Fruit fly (Drosophila melanogaster): ENCODE measurements around the gene Ogg1.

Ogg1 gene

DNA sequence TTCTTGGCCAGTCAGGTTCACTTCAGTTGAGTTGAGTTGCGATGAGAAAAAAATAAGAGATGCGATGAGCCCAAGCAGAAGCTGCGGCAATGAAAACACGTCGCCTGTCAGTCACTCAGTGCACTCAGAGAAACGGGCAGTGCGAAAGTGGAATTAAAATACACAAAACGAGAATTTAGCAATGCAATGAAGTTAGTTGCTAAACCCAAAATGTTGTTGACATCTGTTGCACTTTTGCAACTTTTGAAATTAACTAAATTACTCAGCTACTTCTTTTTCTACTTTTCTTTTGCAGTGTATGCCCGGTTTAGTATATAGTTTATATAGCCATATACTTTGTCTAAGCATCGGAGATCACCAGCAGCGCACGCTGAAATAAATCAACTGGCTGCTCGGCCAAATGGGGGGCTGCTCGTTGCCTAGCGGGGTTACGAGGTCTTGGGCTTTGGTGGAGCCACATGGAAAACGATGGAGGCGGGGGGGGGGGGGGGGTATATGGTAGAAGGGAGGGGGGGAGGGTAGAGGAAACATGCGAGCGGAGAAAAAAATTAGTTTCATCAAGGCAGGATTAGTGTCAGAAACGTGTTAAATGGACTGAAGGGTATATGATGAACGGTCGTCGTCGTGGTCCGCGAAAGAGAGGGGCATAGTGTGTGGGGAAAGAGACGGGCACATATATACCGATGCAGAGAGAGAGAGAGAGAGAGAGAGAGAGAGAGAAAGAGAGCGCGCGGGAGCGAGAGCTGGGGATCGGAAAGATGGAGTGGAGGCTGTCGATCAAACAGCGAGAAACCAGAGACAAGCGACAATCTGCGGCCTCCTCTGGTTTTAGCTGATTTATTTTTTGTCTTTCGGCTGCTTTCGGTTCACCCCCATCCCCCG is 33.3 kb upstream of the Ogg1 start (continued):
- peak; percentile 74 for TF ChIP-seq fd59A (GFP tag; optimal IDR thresholded peaks at IDR 0.05)
- peak; percentile 36 for TF ChIP-seq CG9139 (GFP tag; optimal IDR thresholded peaks at IDR 0.05)
- TF ChIP-seq dac (GFP tag; optimal IDR thresholded peaks at IDR 0.05), result peak; percentile 52
- peak; percentile 28 for TF ChIP-seq Lpt (GFP tag; optimal IDR thresholded peaks at IDR 0.05)
- TF ChIP-seq Hr38 (GFP tag; optimal IDR thresholded peaks at IDR 0.05), result no peak
- peak; percentile 56 for TF ChIP-seq lz (GFP tag; optimal IDR thresholded peaks at IDR 0.05)
- peak; percentile 41 for TF ChIP-seq vri (GFP tag; optimal IDR thresholded peaks at IDR 0.05)
- TF ChIP-seq Sox14 (GFP tag; optimal IDR thresholded peaks at IDR 0.05), result peak; percentile 74
- peak; percentile 65 for TF ChIP-seq CG31627 (GFP tag; optimal IDR thresholded peaks at IDR 0.05)
- TF ChIP-seq CG6276 (GFP tag; optimal IDR thresholded peaks at IDR 0.05), result peak; percentile 52
- no peak for TF ChIP-seq fd85E (GFP tag; optimal IDR thresholded peaks at IDR 0.05)

DNA sequence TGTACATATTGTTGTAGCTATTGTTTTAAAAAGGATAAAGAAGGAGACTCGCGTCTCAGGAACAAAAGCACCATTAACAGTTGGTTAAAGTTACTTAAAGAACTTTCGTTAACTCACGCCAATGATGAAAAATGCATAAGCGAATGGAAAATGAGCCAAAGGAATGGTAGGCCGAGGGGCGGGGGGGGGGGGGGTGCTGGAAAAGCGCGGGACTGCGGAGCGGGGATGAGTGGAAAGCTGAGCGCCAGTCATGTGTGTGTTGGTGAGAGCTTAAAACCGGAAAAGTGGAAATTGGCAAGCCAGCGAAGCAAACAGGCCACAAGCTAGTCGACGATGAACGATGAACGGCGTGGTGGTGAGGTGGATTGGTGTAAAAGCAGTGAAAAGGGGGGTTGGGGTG is 32.1 kb upstream of the Ogg1 start:
- TF ChIP-seq svp (GFP tag), result no peak
- TF ChIP-seq fd59A (GFP tag; optimal IDR thresholded peaks at IDR 0.05), result no peak
- TF ChIP-seq Lpt (GFP tag; optimal IDR thresholded peaks at IDR 0.05), result no peak
- TF ChIP-seq CG9139 (GFP tag; optimal IDR thresholded peaks at IDR 0.05), result no peak
- TF ChIP-seq OdsH (GFP tag; optimal IDR thresholded peaks at IDR 0.05), result no peak
- TF ChIP-seq esn (GFP tag; optimal IDR thresholded peaks at IDR 0.05), result no peak
- no peak for TF ChIP-seq CG8119 (GFP tag; IDR thresholded peaks at IDR 0.05)
- TF ChIP-seq fkh (GFP tag; optimal IDR thresholded peaks at IDR 0.05), result no peak

dm6 chrX:8660354-8660753 is 29.8 kb upstream of the Ogg1 start:
- TF ChIP-seq dsx (GFP tag; optimal IDR thresholded peaks at IDR 0.05; ENCODE audit: poor library complexity, severe bottlenecking) (no peak), Lpt (GFP tag; optimal IDR thresholded peaks at IDR 0.05) (no peak), Met (GFP tag; optimal IDR thresholded peaks at IDR 0.05) (no peak), CG9139 (GFP tag; optimal IDR thresholded peaks at IDR 0.05) (no peak), CG32006 (GFP tag; optimal IDR thresholded peaks at IDR 0.05) (no peak), CG31627 (GFP tag; optimal IDR thresholded peaks at IDR 0.05) (peak; percentile 3), CG7368 (GFP tag; optimal IDR thresholded peaks at IDR 0.05) (no peak), CG6163 (GFP tag; IDR thresholded peaks at IDR 0.05) (0 out of 3 replicates have a peak, but pooled peaks have one; percentile 8), CG3032 (tag; optimal IDR thresholded peaks at IDR 0.05) (no peak), CG8119 (GFP tag; IDR thresholded peaks at IDR 0.05) (no peak), svp (GFP tag) (peak; percentile 66)

- no peak for TF ChIP-seq CG8632 (GFP tag; optimal IDR thresholded peaks at IDR 0.05)
- TF ChIP-seq dsx (GFP tag; optimal IDR thresholded peaks at IDR 0.05; ENCODE audit: poor library complexity, severe bottlenecking), result peak; percentile 54
Measured at dm6 chrX:8661162-8661807, 28.8 kb upstream of the Ogg1 start.

- TF ChIP-seq OdsH (GFP tag; optimal IDR thresholded peaks at IDR 0.05) (no peak), pdm3 (GFP tag; optimal IDR thresholded peaks at IDR 0.05) (no peak), Hr38 (GFP tag; optimal IDR thresholded peaks at IDR 0.05) (no peak), fkh (GFP tag; optimal IDR thresholded peaks at IDR 0.05) (no peak), Smox (GFP tag; optimal IDR thresholded peaks at IDR 0.05) (no peak), Ets21C (GFP tag; optimal IDR thresholded peaks at IDR 0.05) (no peak), CG10669 (GFP tag; optimal IDR thresholded peaks at IDR 0.05) (no peak), esn (GFP tag; optimal IDR thresholded peaks at IDR 0.05) (no peak), lz (GFP tag; optimal IDR thresholded peaks at IDR 0.05) (no peak), eg (GFP tag; IDR thresholded peaks at IDR 0.05) (no peak), Sox14 (GFP tag; optimal IDR thresholded peaks at IDR 0.05) (no peak), fd85E (GFP tag; optimal IDR thresholded peaks at IDR 0.05) (no peak), Eip93F (GFP tag; optimal IDR thresholded peaks at IDR 0.05) (no peak), CG31627 (GFP tag; optimal IDR thresholded peaks at IDR 0.05) (no peak)
Measured at dm6 chrX:8662247-8662646, 27.9 kb upstream of the Ogg1 start.

Data from whole organism, prepupa.